Fruit fly (Drosophila melanogaster) whole organism, embryonic: ENCODE data around the gene ND-13A.

ENCODE experiments used
- Adf1 ChIP-seq: fragments of 200-800 bp; sonication (Bioruptor generic); IDR thresholded peaks from 2 replicates; pipeline ENCODE4 v1.3.6; 2022; ENCODE audit warnings: missing biosample characterization, missing genetic modification characterization
- CG10431 ChIP-seq: fragments of 200-800 bp; sonication (Bioruptor generic); optimal IDR thresholded peaks from 3 replicates; lab custom pipeline; 2018; ENCODE audit warnings: missing biosample characterization, mild to moderate bottlenecking, missing genetic modification characterization
- CG12659 ChIP-seq: fragments of 200-800 bp; sonication (Bioruptor generic); optimal IDR thresholded peaks from 3 replicates; lab custom pipeline; 2017; ENCODE audit warnings: mild to moderate bottlenecking, missing biosample characterization, missing genetic modification reagents, missing genetic modification characterization
- CG13287 ChIP-seq: fragments of 200-800 bp; sonication (Bioruptor generic); IDR thresholded peaks from 2 replicates; pipeline ENCODE4 v1.3.6; 2022; ENCODE audit warnings: missing biosample characterization, missing genetic modification characterization; ENCODE audit not compliant: partially characterized antibody
- CG13624 ChIP-seq: fragments of 200-800 bp; sonication (Bioruptor generic); optimal IDR thresholded peaks from 2 replicates; lab custom pipeline; 2016; ENCODE audit warnings: missing biosample characterization, missing genetic modification characterization
- CG15696 ChIP-seq: fragments of 200-800 bp; sonication (Bioruptor generic); optimal IDR thresholded peaks from 2 replicates; lab custom pipeline; 2019; ENCODE audit warnings: missing biosample characterization, mild to moderate bottlenecking, missing genetic modification characterization, moderate library complexity
- CG17568 ChIP-seq: fragments of 200-800 bp; sonication (Bioruptor generic); optimal IDR thresholded peaks from 2 replicates; lab custom pipeline; 2018; ENCODE audit warnings: missing biosample characterization, mild to moderate bottlenecking, missing genetic modification characterization, moderate library complexity
- CG2199 ChIP-seq: fragments of 200-800 bp; sonication (Bioruptor generic); IDR thresholded peaks from 3 replicates; pipeline ENCODE4 v1.3.6; 2022; ENCODE audit warnings: missing biosample characterization, missing genetic modification characterization
- CG2875 ChIP-seq: fragments of 200-800 bp; sonication (Bioruptor generic); optimal IDR thresholded peaks from 2 replicates; lab custom pipeline; 2017; ENCODE audit warnings: missing biosample characterization, mild to moderate bottlenecking, missing genetic modification characterization, missing genetic modification reagents
- CG2889 ChIP-seq: fragments of 200-800 bp; sonication (Bioruptor generic); IDR thresholded peaks from 3 replicates; pipeline ENCODE4 v1.3.6; 2022; ENCODE audit warnings: missing biosample characterization, missing genetic modification characterization
- CG32532 ChIP-seq: fragments of 200-800 bp; sonication (Bioruptor generic); IDR thresholded peaks from 2 replicates; pipeline ENCODE4 v1.3.6; 2022; ENCODE audit warnings: missing biosample characterization, missing genetic modification characterization
- CG3847 ChIP-seq: fragments of 200-800 bp; sonication (Bioruptor generic); IDR thresholded peaks from 2 replicates; pipeline ENCODE4 v1.3.6; 2022; ENCODE audit warnings: missing biosample characterization, missing genetic modification characterization
- CG4730 ChIP-seq: fragments of 200-800 bp; sonication (Bioruptor generic); IDR thresholded peaks from 2 replicates; pipeline ENCODE4 v1.3.6; 2022; ENCODE audit warnings: missing biosample characterization, missing genetic modification characterization
- CG6791 ChIP-seq: fragments of 200-800 bp; sonication (Bioruptor generic); IDR thresholded peaks from 3 replicates; pipeline ENCODE4 v1.3.6; 2022; ENCODE audit warnings: missing biosample characterization, missing genetic modification characterization; ENCODE audit not compliant: partially characterized antibody
- CG7987 ChIP-seq: fragments of 200-800 bp; sonication (Bioruptor generic); optimal IDR thresholded peaks from 2 replicates; lab custom pipeline; 2018; ENCODE audit warnings: missing biosample characterization, mild to moderate bottlenecking, missing genetic modification characterization, moderate library complexity
- CG8089 ChIP-seq: fragments of 200-800 bp; sonication (Bioruptor generic); optimal IDR thresholded peaks from 3 replicates; lab custom pipeline; 2016; ENCODE audit warnings: missing biosample characterization, missing genetic modification characterization
- CG8924 ChIP-seq: fragments of 200-800 bp; optimal IDR thresholded peaks from 3 replicates; lab custom pipeline; 2019; ENCODE audit warnings: missing biosample characterization, mild to moderate bottlenecking, missing genetic modification characterization, moderate library complexity
- CG8944 ChIP-seq: fragments of 200-800 bp; sonication (Bioruptor generic); optimal IDR thresholded peaks from 3 replicates; lab custom pipeline; 2016; ENCODE audit warnings: missing biosample characterization, missing genetic modification characterization
- CG9215 ChIP-seq: fragments of 200-800 bp; sonication (Bioruptor generic); IDR thresholded peaks from 2 replicates; pipeline ENCODE4 v1.3.6; 2022; ENCODE audit warnings: missing biosample characterization, missing genetic modification characterization
- D19A ChIP-seq: fragments of 200-800 bp; optimal IDR thresholded peaks from 3 replicates; lab custom pipeline; 2019; ENCODE audit warnings: missing biosample characterization, mild to moderate bottlenecking, missing genetic modification characterization, moderate library complexity
- D19B ChIP-seq: fragments of 200-800 bp; sonication (Bioruptor generic); optimal IDR thresholded peaks from 2 replicates; lab custom pipeline; 2017; ENCODE audit warnings: missing biosample characterization, mild to moderate bottlenecking, missing genetic modification characterization
- Doc2 ChIP-seq: fragments of 200-800 bp; sonication (Bioruptor generic); IDR thresholded peaks from 2 replicates; pipeline ENCODE4 v1.3.6; 2022; ENCODE audit warnings: missing biosample characterization, missing genetic modification characterization
- Ets97D ChIP-seq: fragments of 200-800 bp; sonication (Bioruptor generic); optimal IDR thresholded peaks from 3 replicates; lab custom pipeline; 2016; ENCODE audit warnings: missing biosample characterization, missing genetic modification characterization
- Fer2 ChIP-seq: fragments of 200-800 bp; sonication (Bioruptor generic); optimal IDR thresholded peaks from 2 replicates; lab custom pipeline; 2018; ENCODE audit warnings: missing biosample characterization, mild to moderate bottlenecking, missing genetic modification characterization, moderate library complexity
- Hmr ChIP-seq: fragments of 200-800 bp; sonication (Bioruptor generic); optimal IDR thresholded peaks from 3 replicates; lab custom pipeline; 2017; ENCODE audit warnings: mild to moderate bottlenecking, missing biosample characterization, missing genetic modification reagents, missing genetic modification characterization
- MESR4 ChIP-seq: fragments of 200-800 bp; sonication (Bioruptor generic); optimal IDR thresholded peaks from 2 replicates; lab custom pipeline; 2018; ENCODE audit warnings: missing biosample characterization, mild to moderate bottlenecking, missing genetic modification characterization, moderate library complexity
- MTF-1 ChIP-seq: fragments of 200-800 bp; sonication (Bioruptor generic); optimal IDR thresholded peaks from 2 replicates; lab custom pipeline; 2018; ENCODE audit warnings: missing biosample characterization, mild to moderate bottlenecking, missing genetic modification characterization, borderline replicate concordance
- Max ChIP-seq: fragments of 200-800 bp; sonication (Bioruptor generic); optimal IDR thresholded peaks from 2 replicates; lab custom pipeline; 2016; ENCODE audit warnings: missing biosample characterization, mild to moderate bottlenecking, missing genetic modification characterization
- NfI ChIP-seq: fragments of 200-800 bp; sonication (Bioruptor generic); optimal IDR thresholded peaks from 3 replicates; lab custom pipeline; 2018; ENCODE audit warnings: missing biosample characterization, mild to moderate bottlenecking, missing genetic modification characterization, moderate library complexity
- Ravus ChIP-seq: fragments of 200-800 bp; sonication (Bioruptor generic); IDR thresholded peaks from 2 replicates; pipeline ENCODE4 v1.3.6; 2022; ENCODE audit warnings: missing biosample characterization, missing genetic modification characterization
- TFAM ChIP-seq: fragments of 200-800 bp; sonication (Bioruptor generic); optimal IDR thresholded peaks from 2 replicates; lab custom pipeline; 2017; ENCODE audit warnings: missing biosample characterization, missing genetic modification characterization, inconsistent platforms
- ac ChIP-seq: fragments of 200-800 bp; sonication (Bioruptor generic); optimal IDR thresholded peaks from 3 replicates; lab custom pipeline; 2017; ENCODE audit warnings: missing biosample characterization, mild to moderate bottlenecking, missing genetic modification characterization
- al ChIP-seq: fragments of 200-800 bp; sonication (Bioruptor generic); IDR thresholded peaks from 2 replicates; pipeline ENCODE4 v1.3.6; 2022; ENCODE audit warnings: missing biosample characterization, missing genetic modification characterization
- aop ChIP-seq: fragments of 200-800 bp; sonication (Bioruptor generic); IDR thresholded peaks from 2 replicates; pipeline ENCODE4 v1.3.6; 2022; ENCODE audit warnings: missing biosample characterization, missing genetic modification characterization
- ap ChIP-seq: fragments of 200-800 bp; sonication (Bioruptor generic); IDR thresholded peaks from 2 replicates; pipeline ENCODE4 v1.3.6; 2022; ENCODE audit warnings: missing biosample characterization, missing genetic modification characterization
- crc ChIP-seq: fragments of 200-800 bp; sonication (Bioruptor generic); optimal IDR thresholded peaks from 2 replicates; lab custom pipeline; 2016; ENCODE audit warnings: missing biosample characterization, missing genetic modification characterization
- dati ChIP-seq: fragments of 200-800 bp; sonication (Bioruptor generic); IDR thresholded peaks from 2 replicates; pipeline ENCODE4 v1.3.6; 2022; ENCODE audit warnings: missing biosample characterization, missing genetic modification characterization
- ems ChIP-seq: fragments of 200-800 bp; sonication (Bioruptor generic); optimal IDR thresholded peaks from 3 replicates; lab custom pipeline; 2016; ENCODE audit warnings: missing biosample characterization, missing genetic modification characterization
- exex ChIP-seq: fragments of 200-800 bp; sonication (Bioruptor generic); optimal IDR thresholded peaks from 4 replicates; lab custom pipeline; 2018; ENCODE audit warnings: missing biosample characterization, mild to moderate bottlenecking, missing genetic modification characterization, moderate library complexity
- gem ChIP-seq: fragments of 200-800 bp; sonication (Bioruptor generic); optimal IDR thresholded peaks from 2 replicates; lab custom pipeline; 2019; ENCODE audit warnings: missing biosample characterization, mild to moderate bottlenecking, missing genetic modification characterization, moderate library complexity
- hb ChIP-seq: fragments of 200-800 bp; sonication (Bioruptor generic); IDR thresholded peaks from 3 replicates; pipeline ENCODE4 v1.3.6; 2022; ENCODE audit warnings: missing biosample characterization, missing genetic modification characterization; ENCODE audit not compliant: partially characterized antibody
- hbn ChIP-seq: fragments of 200-800 bp; sonication (Bioruptor generic); IDR thresholded peaks from 2 replicates; pipeline ENCODE4 v1.3.6; 2022; ENCODE audit warnings: missing biosample characterization, missing genetic modification characterization; ENCODE audit not compliant: partially characterized antibody
- jumu ChIP-seq: fragments of 200-800 bp; sonication (Bioruptor generic); optimal IDR thresholded peaks from 3 replicates; lab custom pipeline; 2016; ENCODE audit warnings: missing biosample characterization, missing genetic modification characterization
- mirr ChIP-seq: fragments of 200-800 bp; sonication (Bioruptor generic); optimal IDR thresholded peaks from 3 replicates; lab custom pipeline; 2018; ENCODE audit warnings: missing biosample characterization, mild to moderate bottlenecking, missing genetic modification characterization
- nerfin-2 ChIP-seq: fragments of 200-800 bp; sonication (Bioruptor generic); IDR thresholded peaks from 2 replicates; pipeline ENCODE4 v1.3.6; 2022; ENCODE audit warnings: missing biosample characterization, missing genetic modification characterization; ENCODE audit not compliant: partially characterized antibody
- phol ChIP-seq: fragments of 200-800 bp; sonication (Bioruptor generic); optimal IDR thresholded peaks from 3 replicates; lab custom pipeline; 2018; ENCODE audit warnings: missing biosample characterization, mild to moderate bottlenecking, missing genetic modification characterization, moderate library complexity
- rib ChIP-seq: fragments of 200-800 bp; sonication (Bioruptor generic); IDR thresholded peaks from 2 replicates; pipeline ENCODE4 v1.3.6; 2022; ENCODE audit warnings: missing biosample characterization, missing genetic modification characterization
- sc ChIP-seq, 3 experiments: fragments of >200 bp in 2 of 3; fragments of 200-800 bp in 1 of 3; sonication (Bioruptor generic) in 1 of 3; optimal IDR thresholded peaks; 2 replicates in 2 of 3; 3 replicates in 1 of 3; lab custom pipeline; 2017; ENCODE audit warnings: mild to moderate bottlenecking in 1 of 3, missing biosample characterization in 1 of 3, missing genetic modification characterization in 1 of 3, missing genetic modification reagents in 1 of 3
- sisA ChIP-seq: fragments of 200-800 bp; sonication (Bioruptor generic); IDR thresholded peaks from 2 replicates; pipeline ENCODE4 v1.3.6; 2022; ENCODE audit warnings: missing biosample characterization, missing genetic modification characterization
- trh ChIP-seq: fragments of 200-800 bp; sonication (Bioruptor generic); optimal IDR thresholded peaks from 2 replicates; lab custom pipeline; 2016; ENCODE audit warnings: missing biosample characterization, missing genetic modification characterization

ND-13A gene

DNA sequence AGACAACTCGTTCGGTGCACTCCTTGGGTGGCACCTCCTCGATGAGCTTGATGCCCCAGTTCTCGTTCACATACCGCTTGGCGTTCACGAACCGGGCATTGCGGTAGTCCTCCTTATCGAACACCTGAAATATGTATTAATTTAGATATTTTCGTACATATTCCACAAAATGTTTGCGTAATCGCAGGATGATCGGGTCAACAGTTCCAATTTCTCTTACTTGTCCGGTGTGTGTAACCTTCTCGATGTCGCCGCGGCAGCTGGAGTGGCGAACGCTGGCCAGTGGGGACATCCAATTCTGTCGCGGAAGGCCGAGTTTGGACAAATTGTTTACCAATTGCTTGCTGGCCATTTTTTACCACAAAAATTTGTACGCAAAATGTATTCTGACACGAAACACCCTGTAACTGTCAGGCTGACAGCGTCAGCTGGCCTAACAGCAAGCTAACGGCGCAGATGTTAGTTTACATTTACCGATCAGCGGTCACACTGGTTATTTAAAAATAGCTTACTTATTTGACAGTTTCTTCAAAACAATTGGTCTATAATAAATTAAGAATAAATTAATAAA, at the start of gene ND-13A (continued):
- TF ChIP-seq dati (GFP tag; lab: Robert Waterston, UW) (no peak), crc (no peak), al (no peak), CG13287 (GFP tag; lab: Robert Waterston, UW) (peak; percentile 55; the same call in 1 of the 2 replicates), aop (GFP tag; lab: Robert Waterston, UW) (no peak), Doc2 (GFP tag; lab: Robert Waterston, UW) (no peak), D19A (tag; lab: Kevin White, UChicago) (no peak), CG32532 (GFP tag; lab: Robert Waterston, UW) (no peak; the same call in 1 of the 2 replicates), trh (GFP tag; lab: Kevin White, UChicago) (no peak), D19B (no peak), phol (tag; lab: Kevin White, UChicago) (peak; percentile 14), CG13624 (GFP tag; lab: Kevin White, UChicago) (no peak), Ets97D (GFP tag; lab: Kevin White, UChicago) (peak; percentile 24), nerfin-2 (no peak), sisA (GFP tag; lab: Robert Waterston, UW) (no peak), MTF-1 (GFP tag; lab: Kevin White, UChicago) (no peak), gem (tag; lab: Kevin White, UChicago) (no peak), CG6791 (GFP tag; lab: Robert Waterston, UW) (peak; percentile 35; the same call in 1 of the 3 replicates), CG17568 (GFP tag; lab: Kevin White, UChicago) (no peak), NfI (no peak), Ravus (GFP tag; lab: Robert Waterston, UW) (no peak), Adf1 (GFP tag; lab: Robert Waterston, UW) (no peak), jumu (GFP tag; lab: Kevin White, UChicago) (no peak), TFAM (GFP tag; lab: Kevin White, UChicago) (no peak), exex (tag; lab: Kevin White, UChicago) (no peak), CG2875 (GFP tag; lab: Kevin White, UChicago) (no peak), ems (GFP tag; lab: Kevin White, UChicago) (no peak), MESR4 (GFP tag; lab: Kevin White, UChicago) (peak; percentile 83), CG4730 (GFP tag; lab: Robert Waterston, UW) (no peak), CG2199 (GFP tag; lab: Robert Waterston, UW) (no peak), Fer2 (tag; lab: Kevin White, UChicago) (no peak), CG12659 (peak; percentile 35), CG3847 (GFP tag; lab: Robert Waterston, UW) (no peak), Max (no peak), CG7987 (peak; percentile 44), CG8944 (GFP tag; lab: Kevin White, UChicago) (no peak), ap (GFP tag; lab: Robert Waterston, UW) (no peak), CG10431 (GFP tag; lab: Kevin White, UChicago) (no peak), Hmr (GFP tag; lab: Kevin White, UChicago) (peak; percentile 22), CG2889 (no peak), mirr (GFP tag; lab: Kevin White, UChicago) (peak; percentile 3), ac (GFP tag; lab: Kevin White, UChicago) (no peak), CG8924 (tag; lab: Kevin White, UChicago) (no peak), hb (GFP tag; lab: Robert Waterston, UW) (no peak), hbn (no peak), CG15696 (no peak), CG8089 (GFP tag; lab: Kevin White, UChicago) (no peak), rib (GFP tag; lab: Robert Waterston, UW) (no peak), CG9215 (GFP tag; lab: Robert Waterston, UW) (no peak), sc (optimal IDR thresholded peaks at IDR 0.05; lab: Kevin White, UChicago) (no peak), sc (GFP tag; optimal IDR thresholded peaks at IDR 0.05; lab: Kevin White, UChicago) (no peak)
